Worm (Caenorhabditis elegans) whole organism, midembryonic: Measurements from ENCODE around the gene M176.4.

Source experiments
- T22C8.4 ChIP-seq: fragments of 200-800 bp; sonication (Bioruptor generic); IDR thresholded peaks from 2 replicates; pipeline ENCODE4 v1.3.6; 2022; ENCODE audit warnings: missing genetic modification characterization, missing compliant biosample characterization
- cog-1 ChIP-seq: sonication (generic microtip); optimal IDR thresholded peaks from 2 replicates; lab custom pipeline; 2016; ENCODE audit warnings: missing genetic modification characterization, missing compliant biosample characterization
- flt-1 ChIP-seq: fragments of 200-800 bp; sonication (Bioruptor generic); IDR thresholded peaks from 2 replicates; pipeline ENCODE4 v1.3.6; 2022; ENCODE audit warnings: missing genetic modification characterization, missing compliant biosample characterization
- ref-1 ChIP-seq: fragments of 200-800 bp; sonication (Bioruptor generic); conservative IDR thresholded peaks from 2 replicates; pipeline ENCODE4 v1.3.6; 2022; ENCODE audit warnings: missing genetic modification reagents, missing genetic modification characterization, missing compliant biosample characterization

DNA sequence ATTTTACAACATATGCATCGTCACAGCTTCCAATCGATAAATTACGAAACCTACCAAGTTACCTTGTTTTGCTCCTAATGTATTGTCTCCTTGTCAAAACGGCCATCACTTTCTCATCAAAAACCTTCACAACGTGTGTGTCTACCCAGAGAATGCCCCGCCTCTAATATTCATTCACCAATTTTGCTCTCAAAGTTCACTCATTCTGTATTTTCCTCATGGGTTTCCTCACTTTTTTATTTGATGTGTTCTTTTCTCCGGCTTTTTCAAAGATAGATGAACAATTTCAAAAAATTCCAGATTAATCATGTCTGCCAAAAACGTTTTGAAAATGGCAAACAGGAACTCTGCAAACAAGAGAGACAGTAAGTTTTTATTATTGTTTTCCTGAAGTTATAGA, 32.9 kb upstream of the M176.4 start, which contains the start of gene C06C3.7:
- TF ChIP-seq ref-1 (GFP tag; lab: Robert Waterston, UW) (no peak), cog-1 (tag; lab: Kevin White, UChicago) (no peak), T22C8.4 (no peak), flt-1 (GFP tag; lab: Robert Waterston, UW) (no peak)
